Worm (Caenorhabditis elegans): ENCODE results near the gene F43D2.3.

The F43D2.3 gene

ce11 chrV:14631588-14631987 is at the start of gene F43D2.3:
F43D2.3 (plus strand) TSS chrV:14631888.
- no peak for TF ChIP-seq C06A6.2 (GFP tag; conservative IDR thresholded peaks at IDR 0.05)
- no peak for TF ChIP-seq bed-1 (GFP tag; IDR thresholded peaks at IDR 0.05)
- TF ChIP-seq cebp-1 (GFP tag; IDR thresholded peaks at IDR 0.05) = no peak
- no peak for TF ChIP-seq cebp-1 (tag; optimal IDR thresholded peaks at IDR 0.05)
- TF ChIP-seq ceh-79 (tag; optimal IDR thresholded peaks at IDR 0.05) = no peak
- no peak for TF ChIP-seq nfya-2 (GFP tag; IDR thresholded peaks at IDR 0.05)
- TF ChIP-seq attf-3 (GFP tag; conservative IDR thresholded peaks at IDR 0.05) = no peak
- TF ChIP-seq ztf-28 (GFP tag; IDR thresholded peaks at IDR 0.05) = no peak
- no peak for TF ChIP-seq ekl-4 (GFP tag; IDR thresholded peaks at IDR 0.05)
- TF ChIP-seq hlh-26 (GFP tag; conservative IDR thresholded peaks at IDR 0.05) = no peak
- no peak for TF ChIP-seq gei-17 (GFP tag; optimal IDR thresholded peaks at IDR 0.05)
- no peak for TF ChIP-seq tbp1 (GFP tag; optimal IDR thresholded peaks at IDR 0.05)
- TF ChIP-seq lin-35 (GFP tag; optimal IDR thresholded peaks at IDR 0.05) = no peak
- no peak for TF ChIP-seq ceh-91 (GFP tag; IDR thresholded peaks at IDR 0.05)
- TF ChIP-seq dpl-1 (GFP tag; optimal IDR thresholded peaks at IDR 0.05) = no peak
- TF ChIP-seq nhr-90 (tag; optimal IDR thresholded peaks at IDR 0.05) = no peak
- no peak for TF ChIP-seq sea-2 (GFP tag; IDR thresholded peaks at IDR 0.05)
- TF ChIP-seq B0019.2 (GFP tag; conservative IDR thresholded peaks at IDR 0.05) = no peak
- TF ChIP-seq hrde-1 (tag; optimal IDR thresholded peaks at IDR 0.05; ENCODE audit: borderline replicate concordance) = no peak
- no peak for TF ChIP-seq F55B11.4 (tag; optimal IDR thresholded peaks at IDR 0.05; ENCODE audit: borderline replicate concordance, insufficient read depth)

ce11 chrV:14585351-14585750 is 46.3 kb upstream of the F43D2.3 start, which contains the start of gene Y40H4A.2:
Y40H4A.2 (minus strand) TSS chrV:14585451.
- TF ChIP-seq egl-18 (GFP tag; IDR thresholded peaks at IDR 0.05) = no peak
- no peak for TF ChIP-seq ztf-6 (GFP tag; IDR thresholded peaks at IDR 0.05)
- no peak for TF ChIP-seq F55B11.4 (tag; optimal IDR thresholded peaks at IDR 0.05; ENCODE audit: borderline replicate concordance, insufficient read depth)
- no peak for TF ChIP-seq aptf-3 (GFP tag; IDR thresholded peaks at IDR 0.05)
- no peak for TF ChIP-seq hmg-1.2 (GFP tag; IDR thresholded peaks at IDR 0.05)
- TF ChIP-seq die-1 (tag; optimal IDR thresholded peaks at IDR 0.05) = no peak
- no peak for TF ChIP-seq gei-17 (GFP tag; optimal IDR thresholded peaks at IDR 0.05)
- TF ChIP-seq hlh-12 (tag; optimal IDR thresholded peaks at IDR 0.05) = no peak
- TF ChIP-seq hrde-1 (tag; optimal IDR thresholded peaks at IDR 0.05; ENCODE audit: borderline replicate concordance) = no peak
- TF ChIP-seq B0019.2 (GFP tag; conservative IDR thresholded peaks at IDR 0.05) = no peak

ce11 chrV:14594103-14594502 is 37.6 kb upstream of the F43D2.3 start:
- TF ChIP-seq lir-1 (GFP tag; conservative IDR thresholded peaks at IDR 0.05) (no peak), ceh-91 (GFP tag; IDR thresholded peaks at IDR 0.05) (peak; percentile 22; the same call in 1 of the 2 replicates), K12H6.12 (tag; optimal IDR thresholded peaks at IDR 0.05) (no peak), dox-1 (GFP tag; IDR thresholded peaks at IDR 0.05) (no peak), bed-1 (GFP tag; IDR thresholded peaks at IDR 0.05) (no peak), madf-10 (tag; optimal IDR thresholded peaks at IDR 0.05) (no peak), hmg-1.2 (GFP tag; IDR thresholded peaks at IDR 0.05) (0 out of 2 replicates have a peak, but pooled peaks have one; percentile 8), xnd-1 (tag; optimal IDR thresholded peaks at IDR 0.05) (peak; percentile 47), madf-8 (GFP tag; conservative IDR thresholded peaks at IDR 0.05) (peak; percentile 51), egl-44 (GFP tag; IDR thresholded peaks at IDR 0.05) (no peak), akir-1 (GFP tag; optimal IDR thresholded peaks at IDR 0.05) (no peak), nfya-1 (tag; optimal IDR thresholded peaks at IDR 0.05; ENCODE audit: borderline replicate concordance, insufficient read depth) (no peak), hlh-26 (GFP tag; conservative IDR thresholded peaks at IDR 0.05) (no peak), T26A5.8 (tag; optimal IDR thresholded peaks at IDR 0.05) (no peak), efl-1 (GFP tag; optimal IDR thresholded peaks at IDR 0.05) (peak; percentile 38), F57C9.4 (tag; optimal IDR thresholded peaks at IDR 0.05) (no peak), lin-54 (GFP tag; optimal IDR thresholded peaks at IDR 0.05) (no peak), pbrm-1 (GFP tag; IDR thresholded peaks at IDR 0.05) (no peak), madf-6 (GFP tag; IDR thresholded peaks at IDR 0.05) (peak; percentile 73), egl-18 (GFP tag; IDR thresholded peaks at IDR 0.05) (no peak), snpc-3.4 (tag; optimal IDR thresholded peaks at IDR 0.05) (no peak)
